Worm (Caenorhabditis elegans): ENCODE data around the gene kdin-1.

DNA sequence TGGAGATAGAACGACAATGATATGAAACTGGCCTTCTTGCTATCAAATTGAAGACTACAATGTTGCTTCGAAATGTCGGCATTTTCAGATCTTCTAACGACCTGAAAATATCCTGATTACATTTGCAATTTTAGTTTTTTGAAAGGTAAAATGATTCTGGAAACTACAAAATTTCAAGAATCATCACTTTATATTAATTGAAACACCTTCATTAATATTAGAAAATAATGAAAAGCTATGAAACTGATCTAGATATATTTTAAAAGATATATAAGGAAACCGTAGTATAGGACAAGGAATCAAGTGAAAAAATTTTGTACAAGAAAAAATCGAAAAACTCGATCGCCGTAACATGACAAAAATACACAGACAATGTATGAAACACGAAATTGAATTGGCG, 26.5 kb upstream of the kdin-1 start, which contains the start of gene ndx-9:
- no peak for TF ChIP-seq ama-1 (optimal IDR thresholded peaks at IDR 0.05)
- TF ChIP-seq xbp-1 (tag; optimal IDR thresholded peaks at IDR 0.05): no peak
- no peak for TF ChIP-seq C34B4.2 (tag; optimal IDR thresholded peaks at IDR 0.05)
- TF ChIP-seq snpc-4 (tag; optimal IDR thresholded peaks at IDR 0.05): no peak
- TF ChIP-seq pqm-1 (tag; optimal IDR thresholded peaks at IDR 0.05): no peak
- TF ChIP-seq nhr-28 (tag; optimal IDR thresholded peaks at IDR 0.05): no peak
- no peak for TF ChIP-seq dpl-1 (GFP tag; optimal IDR thresholded peaks at IDR 0.05)
- TF ChIP-seq unc-30 (tag; optimal IDR thresholded peaks at IDR 0.05): no peak

Measured in whole organism, L1 larva.